Worm (Caenorhabditis elegans) whole organism, L1 larva: ENCODE results near the gene sra-35.

Experiments
- C04F5.9 ChIP-seq: sonication (generic microtip); optimal IDR thresholded peaks from 2 replicates; lab custom pipeline; 2016; ENCODE audit warnings: missing genetic modification characterization, missing compliant biosample characterization
- C16A3.4 ChIP-seq: fragments of 150-350 bp; optimal IDR thresholded peaks from 2 replicates; lab custom pipeline; 2014; ENCODE audit warnings: missing biosample characterization, missing genetic modification characterization
- alr-1 ChIP-seq: fragments of 200-800 bp; sonication (Bioruptor generic); optimal IDR thresholded peaks from 2 replicates; lab custom pipeline; 2018; ENCODE audit warnings: borderline replicate concordance, mild to moderate bottlenecking, missing genetic modification characterization, missing compliant biosample characterization
- aly-2 ChIP-seq: fragments of 150-350 bp; optimal IDR thresholded peaks from 2 replicates; lab custom pipeline; 2014; ENCODE audit warnings: missing biosample characterization, missing genetic modification characterization
- ama-1 ChIP-seq: fragments of 150-350 bp; optimal IDR thresholded peaks from 2 replicates; lab custom pipeline; 2014
- ceh-82 ChIP-seq, 3 experiments: fragments of 150-350 bp in 1 of 3; sonication (generic microtip) in 2 of 3; optimal IDR thresholded peaks; 2 replicates each; lab custom pipeline; 2014 to 2017; ENCODE audit warnings: missing biosample characterization in 3 of 3, missing genetic modification characterization in 3 of 3
- dpl-1 ChIP-seq, 3 experiments: fragments of 150-350 bp in 2 of 3; sonication (generic microtip) in 1 of 3; optimal IDR thresholded peaks; 2 replicates each; lab custom pipeline; 2014 to 2017; ENCODE audit warnings: missing biosample characterization in 3 of 3, missing genetic modification characterization in 3 of 3, missing genetic modification reagents in 3 of 3
- efl-1 ChIP-seq, 4 experiments: fragments of 150-350 bp; optimal IDR thresholded peaks in 3 of 4; peaks in 1 of 4; 1 replicate in 1 of 4; 2 replicates in 3 of 4; lab custom pipeline; 2014; ENCODE audit warnings: missing biosample characterization in 2 of 4, missing genetic modification characterization in 2 of 4, missing genetic modification reagents in 2 of 4
- egl-27 ChIP-seq, 2 experiments: fragments of 150-350 bp in 1 of 2; sonication (generic microtip); optimal IDR thresholded peaks; 3 replicates each; lab custom pipeline; 2017 to 2018; ENCODE audit warnings: missing biosample characterization in 2 of 2, missing genetic modification characterization in 2 of 2, missing genetic modification reagents in 2 of 2
- hpl-2 ChIP-seq: fragments of 150-350 bp; optimal IDR thresholded peaks from 2 replicates; lab custom pipeline; 2014; ENCODE audit warnings: missing biosample characterization, missing genetic modification reagents, missing genetic modification characterization
- lin-13 ChIP-seq: fragments of 150-350 bp; optimal IDR thresholded peaks from 2 replicates; lab custom pipeline; 2014; ENCODE audit warnings: missing biosample characterization, missing genetic modification reagents, missing genetic modification characterization
- lin-14 ChIP-seq: fragments of 200-800 bp; sonication (Bioruptor generic); optimal IDR thresholded peaks from 2 replicates; lab custom pipeline; 2018; ENCODE audit warnings: mild to moderate bottlenecking, missing genetic modification characterization, moderate library complexity, missing compliant biosample characterization
- lsy-2 ChIP-seq, 2 experiments: fragments of 150-350 bp; optimal IDR thresholded peaks; 2 replicates each; lab custom pipeline; 2014; ENCODE audit warnings: missing biosample characterization in 2 of 2, missing genetic modification characterization in 2 of 2
- mab-9 ChIP-seq: fragments of 200-800 bp; sonication (Bioruptor generic); IDR thresholded peaks from 2 replicates; pipeline ENCODE4 v1.3.6; 2022; ENCODE audit warnings: missing genetic modification reagents, missing genetic modification characterization, missing compliant biosample characterization
- nhr-19 ChIP-seq: fragments of 200-800 bp; sonication (Bioruptor generic); conservative IDR thresholded peaks from 2 replicates; pipeline ENCODE4 v1.3.6; 2022; ENCODE audit warnings: missing genetic modification characterization, missing compliant biosample characterization
- nhr-20 ChIP-seq: sonication (generic microtip); optimal IDR thresholded peaks from 2 replicates; lab custom pipeline; 2016; ENCODE audit warnings: mild to moderate bottlenecking, missing genetic modification characterization, missing compliant biosample characterization
- nhr-47 ChIP-seq: sonication (generic microtip); optimal IDR thresholded peaks from 2 replicates; lab custom pipeline; 2016; ENCODE audit warnings: mild to moderate bottlenecking, missing genetic modification characterization, moderate library complexity, missing compliant biosample characterization
- nhr-71 ChIP-seq: sonication (generic microtip); optimal IDR thresholded peaks from 2 replicates; lab custom pipeline; 2016; ENCODE audit warnings: mild to moderate bottlenecking, missing genetic modification characterization, moderate library complexity, missing compliant biosample characterization
- nhr-90 ChIP-seq: sonication (generic microtip); optimal IDR thresholded peaks from 2 replicates; lab custom pipeline; 2016; ENCODE audit warnings: mild to moderate bottlenecking, missing genetic modification characterization, missing compliant biosample characterization; ENCODE audit not compliant: poor library complexity
- pag-3 ChIP-seq: sonication (generic microtip); optimal IDR thresholded peaks from 2 replicates; lab custom pipeline; 2017; ENCODE audit warnings: missing genetic modification characterization, mild to moderate bottlenecking, missing compliant biosample characterization, antibody characterized with exemption, borderline replicate concordance; ENCODE audit not compliant: insufficient read depth
- pax-3 ChIP-seq: fragments of 200-800 bp; sonication (Bioruptor generic); optimal IDR thresholded peaks from 2 replicates; lab custom pipeline; 2018; ENCODE audit warnings: mild to moderate bottlenecking, missing genetic modification characterization, moderate library complexity, missing compliant biosample characterization
- pqm-1 ChIP-seq: sonication (generic microtip); optimal IDR thresholded peaks from 3 replicates; lab custom pipeline; 2017; ENCODE audit warnings: missing biosample characterization, missing genetic modification characterization
- rnt-1 ChIP-seq: sonication (generic microtip); optimal IDR thresholded peaks from 2 replicates; lab custom pipeline; 2016; ENCODE audit warnings: mild to moderate bottlenecking, missing genetic modification characterization, moderate library complexity, missing compliant biosample characterization
- skn-1 ChIP-seq: fragments of 150-350 bp; optimal IDR thresholded peaks from 2 replicates; lab custom pipeline; 2014; ENCODE audit warnings: missing biosample characterization, missing genetic modification characterization
- snpc-4 ChIP-seq: fragments of 150-350 bp; optimal IDR thresholded peaks from 2 replicates; lab custom pipeline; 2014; ENCODE audit warnings: missing biosample characterization, missing genetic modification characterization
- snu-23 ChIP-seq: sonication (generic microtip); optimal IDR thresholded peaks from 2 replicates; lab custom pipeline; 2016; ENCODE audit warnings: missing genetic modification characterization, missing compliant biosample characterization
- sup-37 ChIP-seq: fragments of 200-800 bp; sonication (Bioruptor generic); optimal IDR thresholded peaks from 2 replicates; lab custom pipeline; 2018; ENCODE audit warnings: mild to moderate bottlenecking, missing genetic modification characterization, missing compliant biosample characterization
- swsn-7 ChIP-seq: sonication (generic microtip); optimal IDR thresholded peaks from 2 replicates; lab custom pipeline; 2016; ENCODE audit warnings: missing genetic modification characterization, missing compliant biosample characterization
- tbx-2 ChIP-seq: sonication (generic microtip); optimal IDR thresholded peaks from 2 replicates; lab custom pipeline; 2016; ENCODE audit warnings: missing genetic modification characterization, missing compliant biosample characterization
- unc-130 ChIP-seq: fragments of 150-350 bp; optimal IDR thresholded peaks from 2 replicates; lab custom pipeline; 2017; ENCODE audit warnings: missing biosample characterization, missing genetic modification characterization, inconsistent platforms
- unc-30 ChIP-seq: sonication (generic microtip); optimal IDR thresholded peaks from 2 replicates; lab custom pipeline; 2017; ENCODE audit warnings: missing biosample characterization, missing genetic modification characterization
- unc-62 ChIP-seq: fragments of 150-350 bp; optimal IDR thresholded peaks from 2 replicates; lab custom pipeline; 2014; ENCODE audit warnings: missing biosample characterization, missing genetic modification reagents, missing genetic modification characterization
- unc-98 ChIP-seq: fragments of 200-800 bp; sonication (Bioruptor generic); IDR thresholded peaks from 2 replicates; pipeline ENCODE4 v1.3.6; 2022; ENCODE audit warnings: missing genetic modification characterization, missing compliant biosample characterization
- vab-15 ChIP-seq: sonication (generic microtip); optimal IDR thresholded peaks from 2 replicates; lab custom pipeline; 2017; ENCODE audit warnings: missing genotype, mild to moderate bottlenecking, missing genetic modification characterization, missing compliant biosample characterization
- xbp-1 ChIP-seq: sonication (generic microtip); optimal IDR thresholded peaks from 2 replicates; lab custom pipeline; 2016; ENCODE audit warnings: missing genetic modification characterization, missing compliant biosample characterization
- zip-4 ChIP-seq: fragments of 200-800 bp; sonication (Bioruptor generic); optimal IDR thresholded peaks from 2 replicates; lab custom pipeline; 2018; ENCODE audit warnings: mild to moderate bottlenecking, missing genetic modification characterization, moderate library complexity, missing compliant biosample characterization

The sra-35 gene

DNA sequence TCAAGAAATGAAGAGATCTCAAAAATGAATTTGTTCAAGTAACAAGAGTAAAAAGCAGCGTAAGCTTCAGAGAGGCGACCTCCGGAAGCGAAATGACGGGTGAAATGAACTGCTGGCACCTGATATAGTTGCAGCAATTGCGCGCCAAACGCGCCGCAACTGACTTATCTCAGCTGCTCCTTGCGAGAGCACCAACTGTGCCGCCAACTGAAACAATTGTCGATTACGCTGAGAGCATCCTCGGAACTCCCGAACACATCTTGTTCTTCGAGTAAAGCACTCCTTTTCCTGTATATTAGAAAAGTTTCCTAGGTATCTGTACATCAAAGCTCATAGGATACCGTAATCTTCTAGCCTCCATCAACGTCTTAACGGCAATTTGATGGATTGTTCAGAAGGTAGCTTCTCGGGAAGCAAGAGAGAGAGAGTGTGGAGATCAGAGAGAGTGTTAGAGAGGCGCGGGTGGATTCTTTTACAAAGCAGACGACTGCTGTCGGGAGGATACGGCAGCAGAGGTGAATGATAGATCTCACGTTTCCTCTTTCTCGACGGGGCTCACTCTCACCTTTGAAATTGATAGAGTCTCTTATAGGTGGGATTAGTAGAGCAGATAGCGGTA, 7.6 kb downstream of the sra-35 start (continued):
- TF ChIP-seq pag-3 (tag; lab: Kevin White, UChicago) (no peak), lin-13 (GFP tag; lab: Kevin White, UChicago) (no peak), C04F5.9 (no peak)

DNA sequence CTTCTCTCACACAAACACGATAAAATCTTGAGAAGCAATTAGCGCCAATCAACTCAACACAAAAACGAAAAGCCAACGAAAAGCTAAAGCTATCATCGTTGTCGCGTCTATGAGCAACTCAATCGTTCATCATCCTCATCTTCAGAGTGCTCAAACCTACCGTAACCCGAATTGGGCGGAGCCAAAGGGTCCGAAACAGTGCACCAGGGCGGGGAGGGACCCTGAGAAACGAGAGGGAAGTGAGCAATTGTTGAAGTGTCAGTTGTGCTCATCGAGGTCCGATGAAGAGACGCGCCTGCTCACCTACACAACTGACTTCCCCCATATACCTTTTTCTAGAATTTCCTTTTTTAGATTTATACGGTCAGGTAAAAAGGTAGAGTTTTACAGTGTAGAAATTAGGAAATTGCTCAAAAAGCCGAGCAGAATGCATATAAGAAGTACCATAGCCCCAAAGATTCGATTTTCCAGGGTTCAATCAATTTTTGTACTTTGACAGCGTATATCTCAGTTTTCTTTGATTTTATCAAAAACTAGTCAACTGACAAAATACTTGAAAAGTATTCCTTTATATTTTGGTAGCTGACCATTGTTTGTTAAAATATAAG, 9.3 kb downstream of the sra-35 start, which contains the start of gene hlh-1:
TSS of gene hlh-1 (plus strand) at position 275 of the 608 bp plus-strand sequence.
- TF ChIP-seq nhr-19: peak; percentile 57
- no peak for TF ChIP-seq pax-3 (tag; lab: Kevin White, UChicago)
- TF ChIP-seq swsn-7 (tag; lab: Kevin White, UChicago): peak; percentile 23
- TF ChIP-seq rnt-1 (tag; lab: Kevin White, UChicago): peak; percentile 82
- TF ChIP-seq tbx-2: peak; percentile 18
- no peak for TF ChIP-seq alr-1 (tag; lab: Kevin White, UChicago)
- peak; percentile 79 for TF ChIP-seq nhr-71 (tag; lab: Kevin White, UChicago)
- peak; percentile 53 for TF ChIP-seq snu-23
- TF ChIP-seq nhr-20: peak; percentile 21
- peak; percentile 31 for TF ChIP-seq vab-15
- peak; percentile 4 for TF ChIP-seq lin-13 (GFP tag; lab: Kevin White, UChicago)
- peak; percentile 77 to 94 for TF ChIP-seq lsy-2 (tag; optimal IDR thresholded peaks at IDR 0.05; lab: Kevin White, UChicago)
- peak; percentile 72 for TF ChIP-seq lin-14
- TF ChIP-seq egl-27 (tag; optimal IDR thresholded peaks at IDR 0.05; lab: Kevin White, UChicago): no peak
- TF ChIP-seq unc-130: peak; percentile 15
- TF ChIP-seq efl-1 (optimal IDR thresholded peaks at IDR 0.05; lab: Kevin White, UChicago): peak; percentile 16 to 18
- TF ChIP-seq efl-1 (GFP tag; optimal IDR thresholded peaks at IDR 0.05 in 1 of 2; lab: Kevin White, UChicago): no peak
- TF ChIP-seq skn-1 (tag; lab: Kevin White, UChicago): no peak
- no peak for TF ChIP-seq nhr-47 (tag; lab: Kevin White, UChicago)

DNA sequence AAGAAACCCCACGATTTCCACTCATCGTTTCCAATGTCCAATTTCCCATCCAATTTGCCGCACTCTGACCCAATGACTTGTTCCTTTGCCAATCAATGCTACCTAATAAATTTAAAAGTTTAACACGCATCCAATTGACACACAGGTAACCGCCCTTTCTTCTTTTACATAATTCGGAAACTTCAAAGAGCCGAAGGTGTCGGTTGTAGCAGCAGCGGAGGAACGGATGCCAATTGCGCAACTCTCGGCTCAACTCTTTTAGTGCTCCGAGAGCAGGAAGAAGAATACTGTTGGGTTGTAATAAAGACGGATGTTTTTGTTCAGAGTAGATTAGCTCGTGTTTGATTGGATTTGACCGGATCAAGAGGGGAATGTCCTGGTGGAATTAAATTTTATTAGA, 10.4 kb downstream of the sra-35 start:
- TF ChIP-seq C16A3.4 (no peak), xbp-1 (tag; lab: Kevin White, UChicago) (no peak), ceh-82 (tag; optimal IDR thresholded peaks at IDR 0.05; lab: Kevin White, UChicago) (no peak), nhr-90 (tag; lab: Kevin White, UChicago) (no peak), hpl-2 (GFP tag; lab: Kevin White, UChicago) (no peak), unc-30 (tag; lab: Kevin White, UChicago) (no peak), unc-98 (GFP tag; lab: Robert Waterston, UW) (no peak), aly-2 (tag; lab: Kevin White, UChicago) (no peak), pqm-1 (tag; lab: Kevin White, UChicago) (no peak), mab-9 (GFP tag; lab: Robert Waterston, UW) (no peak), zip-4 (GFP tag; lab: Kevin White, UChicago) (no peak), unc-62 (GFP tag; lab: Kevin White, UChicago) (no peak), ama-1 (lab: Kevin White, UChicago) (no peak), dpl-1 (GFP tag; optimal IDR thresholded peaks at IDR 0.05; lab: Kevin White, UChicago) (no peak), sup-37 (GFP tag; lab: Kevin White, UChicago) (no peak), snpc-4 (tag; lab: Kevin White, UChicago) (no peak)
